Worm (Caenorhabditis elegans): Measurements from ENCODE around the gene F10B5.3.

DNA sequence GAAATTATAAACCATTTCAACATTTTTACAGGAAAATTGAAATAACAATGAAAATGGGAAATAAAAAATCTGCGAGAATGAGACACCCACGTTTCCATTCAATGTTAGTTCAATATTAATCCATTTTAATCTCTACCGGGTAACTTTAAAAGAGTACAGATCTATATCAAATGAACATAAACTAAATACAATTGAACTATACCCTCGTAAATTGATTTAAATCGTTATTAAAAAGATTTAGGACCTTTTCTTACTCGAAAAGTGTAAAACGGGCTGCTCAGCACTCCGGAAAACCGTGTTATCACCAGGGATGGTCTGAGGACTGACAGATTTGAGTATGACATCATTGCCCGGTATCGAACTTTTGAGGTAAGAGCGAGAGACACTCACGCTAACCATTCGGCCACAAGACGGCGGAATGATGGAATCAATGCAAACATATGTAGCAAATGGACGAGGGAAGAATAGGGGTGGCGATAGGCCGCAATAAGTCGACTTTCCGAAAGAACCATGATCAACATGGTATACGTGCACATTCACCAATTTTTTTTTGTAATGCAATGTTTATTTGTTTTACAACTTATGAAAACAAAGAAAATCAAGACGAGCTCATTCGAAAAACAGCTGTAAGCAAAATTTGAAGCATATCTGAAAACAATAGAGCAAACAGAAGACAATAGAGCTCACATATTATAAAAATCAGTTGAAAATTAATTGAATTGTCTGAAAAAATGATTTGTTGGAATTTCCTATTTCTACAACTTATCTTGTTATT is 42.7 kb downstream of the F10B5.3 start, which contains the start of the genes chst-1 and C41C4.9:
- TF ChIP-seq him-1 (tag; optimal IDR thresholded peaks at IDR 0.05) (peak; percentile 19), dao-5 (tag; optimal IDR thresholded peaks at IDR 0.05) (peak; percentile 90), W03F9.2 (tag; optimal IDR thresholded peaks at IDR 0.05) (no peak)

All from whole organism, L4/young adult.